Worm (Caenorhabditis elegans): ENCODE data around the gene tomm-70.

The tomm-70 gene

ce11 chrIII:8791235-8791634 is 36.7 kb upstream of the tomm-70 start, which contains the start of the genes zfp-1 and F54F2.14:
TSS of gene zfp-1 (plus strand) at chrIII:8791535.
TSS of gene F54F2.14 (plus strand) at chrIII:8791546.
- no peak for TF ChIP-seq klf-2 (GFP tag; conservative IDR thresholded peaks at IDR 0.05)
- no peak for TF ChIP-seq T22C8.4 (GFP tag; IDR thresholded peaks at IDR 0.05)
- TF ChIP-seq med-1 (GFP tag; optimal IDR thresholded peaks at IDR 0.05; ENCODE audit: insufficient read depth): no peak
- TF ChIP-seq ref-1 (GFP tag; conservative IDR thresholded peaks at IDR 0.05): no peak
- TF ChIP-seq ztf-23 (GFP tag; IDR thresholded peaks at IDR 0.05): no peak
- TF ChIP-seq flt-1 (GFP tag; IDR thresholded peaks at IDR 0.05): no peak
- TF ChIP-seq tab-1 (GFP tag; IDR thresholded peaks at IDR 0.05): no peak
- TF ChIP-seq cog-1 (tag; optimal IDR thresholded peaks at IDR 0.05): no peak
- no peak for TF ChIP-seq ztf-29 (GFP tag; IDR thresholded peaks at IDR 0.05)

DNA sequence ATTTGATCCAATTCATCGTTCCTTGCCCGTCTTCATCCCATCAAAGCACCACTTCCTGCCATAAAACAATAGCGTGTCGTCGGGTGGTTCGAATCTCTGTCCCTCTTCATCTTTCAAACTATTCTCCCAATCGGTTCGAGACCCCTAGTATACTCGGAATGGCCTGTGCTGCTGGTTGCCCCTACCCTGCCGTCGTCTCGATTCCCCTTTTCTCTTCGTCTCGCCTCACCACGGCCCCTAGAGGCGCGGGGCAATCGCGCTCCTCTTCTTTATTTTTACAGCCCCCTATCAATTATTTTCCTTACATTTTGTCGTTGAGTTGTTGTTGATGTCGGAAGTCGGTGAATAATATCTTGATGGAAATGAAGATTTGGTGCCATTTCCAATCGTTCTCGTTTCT is 34.1 kb upstream of the tomm-70 start:
- TF ChIP-seq ref-1 (GFP tag; conservative IDR thresholded peaks at IDR 0.05) (no peak), tab-1 (GFP tag; IDR thresholded peaks at IDR 0.05) (no peak), cog-1 (tag; optimal IDR thresholded peaks at IDR 0.05) (no peak), flt-1 (GFP tag; IDR thresholded peaks at IDR 0.05) (no peak), med-1 (GFP tag; optimal IDR thresholded peaks at IDR 0.05; ENCODE audit: insufficient read depth) (no peak), T22C8.4 (GFP tag; IDR thresholded peaks at IDR 0.05) (no peak), ztf-29 (GFP tag; IDR thresholded peaks at IDR 0.05) (no peak), klf-2 (GFP tag; conservative IDR thresholded peaks at IDR 0.05) (no peak), ztf-23 (GFP tag; IDR thresholded peaks at IDR 0.05) (no peak)

- TF ChIP-seq flt-1 (GFP tag; IDR thresholded peaks at IDR 0.05) (no peak), med-1 (GFP tag; optimal IDR thresholded peaks at IDR 0.05; ENCODE audit: insufficient read depth) (no peak), cog-1 (tag; optimal IDR thresholded peaks at IDR 0.05) (no peak), ref-1 (GFP tag; conservative IDR thresholded peaks at IDR 0.05) (no peak), T22C8.4 (GFP tag; IDR thresholded peaks at IDR 0.05) (no peak), ztf-29 (GFP tag; IDR thresholded peaks at IDR 0.05) (no peak), ztf-23 (GFP tag; IDR thresholded peaks at IDR 0.05) (no peak), tab-1 (GFP tag; IDR thresholded peaks at IDR 0.05) (no peak), klf-2 (GFP tag; conservative IDR thresholded peaks at IDR 0.05) (no peak)
These were observed 31.5 kb upstream of the tomm-70 start, which contains the start of gene K02D10.8 for ce11 chrIII:8786077-8786476. TSS of gene K02D10.8 (plus strand) at chrIII:8786377.

DNA sequence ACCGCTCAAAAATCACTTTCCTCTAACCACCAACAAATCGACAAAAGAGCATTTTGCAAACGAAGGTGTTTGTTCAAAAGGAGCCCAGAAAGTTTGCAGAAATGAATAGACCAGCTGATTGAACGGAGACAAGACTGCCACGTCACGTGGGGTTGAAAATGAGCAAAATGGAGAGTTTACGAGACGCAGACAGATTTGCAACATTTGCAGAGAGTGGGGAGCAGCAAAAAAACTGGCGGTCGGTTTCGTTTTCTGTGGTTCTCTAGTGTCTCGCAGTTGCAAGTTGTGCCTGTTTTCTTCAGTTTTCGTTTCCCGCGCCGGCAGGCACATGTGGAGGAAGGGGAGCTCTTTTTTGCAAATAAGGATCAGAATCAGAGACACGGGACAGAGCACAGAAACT is 30.9 kb upstream of the tomm-70 start:
- TF ChIP-seq tab-1 (GFP tag; IDR thresholded peaks at IDR 0.05) (no peak), ztf-23 (GFP tag; IDR thresholded peaks at IDR 0.05) (no peak), med-1 (GFP tag; optimal IDR thresholded peaks at IDR 0.05; ENCODE audit: insufficient read depth) (no peak), flt-1 (GFP tag; IDR thresholded peaks at IDR 0.05) (no peak), ztf-29 (GFP tag; IDR thresholded peaks at IDR 0.05) (no peak), T22C8.4 (GFP tag; IDR thresholded peaks at IDR 0.05) (no peak)

ce11 chrIII:8784500-8784899 is 29.9 kb upstream of the tomm-70 start:
- no peak for TF ChIP-seq T22C8.4 (GFP tag; IDR thresholded peaks at IDR 0.05)
- TF ChIP-seq ztf-23 (GFP tag; IDR thresholded peaks at IDR 0.05): no peak
- TF ChIP-seq flt-1 (GFP tag; IDR thresholded peaks at IDR 0.05): no peak
- no peak for TF ChIP-seq ztf-29 (GFP tag; IDR thresholded peaks at IDR 0.05)
- TF ChIP-seq cog-1 (tag; optimal IDR thresholded peaks at IDR 0.05): no peak
- TF ChIP-seq med-1 (GFP tag; optimal IDR thresholded peaks at IDR 0.05; ENCODE audit: insufficient read depth): no peak
- TF ChIP-seq ref-1 (GFP tag; conservative IDR thresholded peaks at IDR 0.05): no peak
- no peak for TF ChIP-seq klf-2 (GFP tag; conservative IDR thresholded peaks at IDR 0.05)

- TF ChIP-seq ztf-29 (GFP tag; IDR thresholded peaks at IDR 0.05) (no peak), ref-1 (GFP tag; conservative IDR thresholded peaks at IDR 0.05) (no peak), flt-1 (GFP tag; IDR thresholded peaks at IDR 0.05) (no peak)
These were observed 28.2 kb upstream of the tomm-70 start for ce11 chrIII:8782744-8783143.

ce11 chrIII:8782080-8782479 is 27.5 kb upstream of the tomm-70 start:
- TF ChIP-seq tab-1 (GFP tag; IDR thresholded peaks at IDR 0.05) (no peak), ref-1 (GFP tag; conservative IDR thresholded peaks at IDR 0.05) (no peak), klf-2 (GFP tag; conservative IDR thresholded peaks at IDR 0.05) (no peak), flt-1 (GFP tag; IDR thresholded peaks at IDR 0.05) (no peak), cog-1 (tag; optimal IDR thresholded peaks at IDR 0.05) (no peak), med-1 (GFP tag; optimal IDR thresholded peaks at IDR 0.05; ENCODE audit: insufficient read depth) (no peak), ztf-29 (GFP tag; IDR thresholded peaks at IDR 0.05) (no peak), ztf-23 (GFP tag; IDR thresholded peaks at IDR 0.05) (no peak)

DNA sequence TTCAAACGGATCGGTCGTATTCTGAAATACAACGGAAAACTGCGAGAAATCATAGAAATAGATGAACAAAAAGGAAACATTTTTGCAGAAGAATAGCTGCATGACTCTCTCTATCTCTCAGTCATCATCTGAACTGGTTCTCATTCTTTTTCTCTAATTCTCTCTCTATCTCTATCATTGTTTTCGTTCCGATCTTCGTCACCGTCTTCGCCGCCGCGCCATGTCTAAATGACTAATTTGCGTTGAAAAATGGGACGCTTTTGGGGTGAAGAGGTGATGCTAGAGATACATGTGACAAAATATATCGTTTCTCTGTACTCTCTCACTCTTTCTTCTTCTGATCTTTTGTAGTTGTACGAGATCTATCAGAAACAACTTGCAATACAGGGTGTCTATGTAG is 25.9 kb upstream of the tomm-70 start:
- TF ChIP-seq ztf-29 (GFP tag; IDR thresholded peaks at IDR 0.05) (no peak), T22C8.4 (GFP tag; IDR thresholded peaks at IDR 0.05) (no peak), med-1 (GFP tag; optimal IDR thresholded peaks at IDR 0.05; ENCODE audit: insufficient read depth) (no peak), ref-1 (GFP tag; conservative IDR thresholded peaks at IDR 0.05) (no peak), klf-2 (GFP tag; conservative IDR thresholded peaks at IDR 0.05) (no peak), tab-1 (GFP tag; IDR thresholded peaks at IDR 0.05) (no peak), cog-1 (tag; optimal IDR thresholded peaks at IDR 0.05) (no peak), flt-1 (GFP tag; IDR thresholded peaks at IDR 0.05) (no peak), ztf-23 (GFP tag; IDR thresholded peaks at IDR 0.05) (no peak)

- TF ChIP-seq ztf-29 (GFP tag; IDR thresholded peaks at IDR 0.05): no peak
These were observed 25.4 kb upstream of the tomm-70 start, which contains the start of gene K02D10.4 for ce11 chrIII:8779912-8780311. TSS of gene K02D10.4 (minus strand) at chrIII:8780012.

- no peak for TF ChIP-seq med-1 (GFP tag; optimal IDR thresholded peaks at IDR 0.05; ENCODE audit: insufficient read depth)
- no peak for TF ChIP-seq cog-1 (tag; optimal IDR thresholded peaks at IDR 0.05)
These were observed 21.4 kb upstream of the tomm-70 start, which contains the start of gene snap-29 for ce11 chrIII:8775953-8776352. TSS of gene snap-29 (plus strand) at chrIII:8776253.

DNA sequence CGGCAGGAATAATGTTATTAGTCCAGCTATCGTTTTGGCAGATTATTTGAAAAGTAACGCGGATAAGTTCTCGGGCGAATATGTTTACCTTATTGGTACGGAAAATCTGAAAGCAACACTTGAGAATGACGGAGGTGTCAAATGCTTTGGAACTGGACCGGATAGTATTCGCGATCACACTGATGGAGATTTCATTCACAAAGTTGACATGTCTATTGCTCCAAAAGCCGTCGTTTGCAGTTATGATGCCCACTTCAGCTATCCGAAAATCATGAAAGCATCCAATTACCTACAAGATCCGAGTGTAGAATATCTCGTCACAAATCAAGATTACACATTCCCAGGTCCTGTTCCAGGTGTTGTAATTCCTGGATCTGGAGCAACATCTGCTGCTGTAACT is 18.8 kb upstream of the tomm-70 start:
- no peak for TF ChIP-seq ztf-23 (GFP tag; IDR thresholded peaks at IDR 0.05)
- TF ChIP-seq flt-1 (GFP tag; IDR thresholded peaks at IDR 0.05): no peak
- TF ChIP-seq cog-1 (tag; optimal IDR thresholded peaks at IDR 0.05): no peak
- no peak for TF ChIP-seq ztf-29 (GFP tag; IDR thresholded peaks at IDR 0.05)
- TF ChIP-seq klf-2 (GFP tag; conservative IDR thresholded peaks at IDR 0.05): no peak
- no peak for TF ChIP-seq ref-1 (GFP tag; conservative IDR thresholded peaks at IDR 0.05)
- TF ChIP-seq med-1 (GFP tag; optimal IDR thresholded peaks at IDR 0.05; ENCODE audit: insufficient read depth): no peak
- no peak for TF ChIP-seq tab-1 (GFP tag; IDR thresholded peaks at IDR 0.05)
- TF ChIP-seq T22C8.4 (GFP tag; IDR thresholded peaks at IDR 0.05): no peak

Data from whole organism, midembryonic.